In genomic region chrX:16922626-16923025, dm6 we compare ENCODE assay signal across 2 fruit fly cellular contexts.
TF ChIP-seq lines count a peak whose summit lies in the region.

No protein-coding gene starts in this region.

- TF ChIP-seq CTCF in whole organism, embryonic (GFP tag; optimal IDR thresholded peaks at IDR 0.05; lab: Kevin White, UChicago): no peak

TF ChIP-seq in whole organism, embryonic, 481 proteins besides CTCF, POLR2A, EP300 and RAD21:
- TF ChIP-seq Spps (tag; optimal IDR thresholded peaks at IDR 0.05; lab: Kevin White, UChicago) (no peak), Pdp1 (GFP tag; optimal IDR thresholded peaks at IDR 0.05; lab: Kevin White, UChicago) (peak in 1 of 2 experiments; percentile 55), lov (optimal IDR thresholded peaks at IDR 0.05; lab: Kevin White, UChicago) (no peak), lov (GFP tag; IDR thresholded peaks at IDR 0.05; lab: Robert Waterston, UW) (no peak), grn (GFP tag; optimal IDR thresholded peaks at IDR 0.05; lab: Kevin White, UChicago) (peak; percentile 44), exex (tag; optimal IDR thresholded peaks at IDR 0.05; lab: Kevin White, UChicago) (peak; percentile 90), mirr (GFP tag; optimal IDR thresholded peaks at IDR 0.05; lab: Kevin White, UChicago) (peak; percentile 65), CG6765 (GFP tag; optimal IDR thresholded peaks at IDR 0.05; lab: Kevin White, UChicago) (no peak)

TF ChIP-seq in whole organism, prepupa, 60 proteins besides CTCF, POLR2A, EP300 and RAD21:
- peak; percentile 78 for TF ChIP-seq svp (GFP tag; lab: Kevin White, UChicago)
- TF ChIP-seq salr (GFP tag; optimal IDR thresholded peaks at IDR 0.05; lab: Kevin White, UChicago): no peak
TF ChIP-seq in whole organism, prepupa: peak in this region for 1.
